Worm (Caenorhabditis elegans) whole organism, young adult: ENCODE data around the gene sec-22.
A peak's percentile ranks its signal among the peaks of the same experiment; 100 is the strongest.

Experiments
- C17E4.6 ChIP-seq: fragments of 200-800 bp; sonication (Bioruptor generic); IDR thresholded peaks from 2 replicates; pipeline ENCODE4 v1.3.6; 2022; ENCODE audit warnings: missing genetic modification reagents, missing genetic modification characterization, missing compliant biosample characterization
- F37B4.10 ChIP-seq: fragments of 200-800 bp; sonication (Bioruptor generic); IDR thresholded peaks from 2 replicates; pipeline ENCODE4 v1.3.6; 2022; ENCODE audit warnings: missing genetic modification characterization, missing compliant biosample characterization
- F39B2.1 ChIP-seq: fragments of 200-800 bp; sonication (Bioruptor generic); IDR thresholded peaks from 2 replicates; pipeline ENCODE4 v1.3.6; 2022; ENCODE audit warnings: missing genetic modification reagents, missing genetic modification characterization, missing compliant biosample characterization
- F57C9.4 ChIP-seq: sonication (generic microtip); optimal IDR thresholded peaks from 2 replicates; lab custom pipeline; 2017; ENCODE audit warnings: mild to moderate bottlenecking, missing genetic modification characterization, missing compliant biosample characterization
- K11D2.4 ChIP-seq: fragments of 200-800 bp; sonication (Bioruptor generic); IDR thresholded peaks from 2 replicates; pipeline ENCODE4 v1.3.6; 2022; ENCODE audit warnings: missing genetic modification reagents, missing genetic modification characterization, missing compliant biosample characterization
- K12H6.12 ChIP-seq: fragments of 200-800 bp; sonication (Bioruptor generic); optimal IDR thresholded peaks from 2 replicates; lab custom pipeline; 2018; ENCODE audit warnings: mild to moderate bottlenecking, missing genetic modification characterization, missing compliant biosample characterization
- T07F8.4 ChIP-seq: sonication (generic microtip); optimal IDR thresholded peaks from 2 replicates; lab custom pipeline; 2016; ENCODE audit warnings: mild to moderate bottlenecking, missing genetic modification characterization, moderate library complexity, missing compliant biosample characterization
- Y53F4B.3 ChIP-seq: fragments of 200-800 bp; sonication (Bioruptor generic); IDR thresholded peaks from 2 replicates; pipeline ENCODE4 v1.3.6; 2022; ENCODE audit warnings: missing genetic modification reagents, missing genetic modification characterization, missing compliant biosample characterization
- Y56A3A.18 ChIP-seq: fragments of 200-800 bp; sonication (Bioruptor generic); IDR thresholded peaks from 2 replicates; pipeline ENCODE4 v1.3.6; 2022; ENCODE audit warnings: missing genetic modification reagents, missing genetic modification characterization, missing compliant biosample characterization
- Y79H2A.3 ChIP-seq: fragments of 200-800 bp; sonication (Bioruptor generic); conservative IDR thresholded peaks from 2 replicates; pipeline ENCODE4 v1.3.6; 2022; ENCODE audit warnings: missing genetic modification reagents, missing genetic modification characterization, missing compliant biosample characterization
- akir-1 ChIP-seq: fragments of 200-800 bp; sonication (Bioruptor generic); optimal IDR thresholded peaks from 2 replicates; lab custom pipeline; 2018; ENCODE audit warnings: mild to moderate bottlenecking, missing genetic modification characterization, moderate library complexity, missing compliant biosample characterization
- ama-1 ChIP-seq, 3 experiments: fragments of 150-350 bp in 1 of 3; sonication (generic microtip) in 2 of 3; optimal IDR thresholded peaks; 2 replicates each; lab custom pipeline; 2014 to 2018; ENCODE audit warnings: missing biosample characterization in 2 of 3, missing genetic modification characterization in 2 of 3, missing genetic modification reagents in 2 of 3
- atf-7 ChIP-seq: sonication (generic microtip); optimal IDR thresholded peaks from 2 replicates; lab custom pipeline; 2017; ENCODE audit warnings: mild to moderate bottlenecking, missing genetic modification characterization, missing compliant biosample characterization
- attf-3 ChIP-seq: fragments of 200-800 bp; sonication (Bioruptor generic); conservative IDR thresholded peaks from 2 replicates; pipeline ENCODE4 v1.3.6; 2022; ENCODE audit warnings: missing genetic modification reagents, missing genetic modification characterization, missing compliant biosample characterization
- attf-6 ChIP-seq: fragments of 200-800 bp; sonication (Bioruptor generic); IDR thresholded peaks from 2 replicates; pipeline ENCODE4 v1.3.6; 2022; ENCODE audit warnings: missing genetic modification reagents, missing genetic modification characterization, missing compliant biosample characterization
- bed-2 ChIP-seq: fragments of 200-800 bp; sonication (Bioruptor generic); IDR thresholded peaks from 2 replicates; pipeline ENCODE4 v1.3.6; 2022; ENCODE audit warnings: missing genetic modification reagents, missing genetic modification characterization, missing compliant biosample characterization
- ceh-100 ChIP-seq: fragments of 200-800 bp; sonication (Bioruptor generic); IDR thresholded peaks from 2 replicates; pipeline ENCODE4 v1.3.6; 2022; ENCODE audit warnings: missing genetic modification reagents, missing genetic modification characterization, missing compliant biosample characterization
- ceh-79 ChIP-seq: sonication (generic microtip); optimal IDR thresholded peaks from 2 replicates; lab custom pipeline; 2017; ENCODE audit warnings: mild to moderate bottlenecking, missing genetic modification characterization, missing compliant biosample characterization
- ceh-91 ChIP-seq: fragments of 200-800 bp; sonication (Bioruptor generic); IDR thresholded peaks from 2 replicates; pipeline ENCODE4 v1.3.6; 2022; ENCODE audit warnings: missing genetic modification reagents, missing genetic modification characterization, missing compliant biosample characterization
- chd-7 ChIP-seq: sonication (generic microtip); optimal IDR thresholded peaks from 2 replicates; lab custom pipeline; 2016; ENCODE audit warnings: mild to moderate bottlenecking, missing genetic modification characterization, moderate library complexity, missing compliant biosample characterization
- dox-1 ChIP-seq: fragments of 200-800 bp; sonication (Bioruptor generic); IDR thresholded peaks from 2 replicates; pipeline ENCODE4 v1.3.6; 2022; ENCODE audit warnings: missing genetic modification reagents, missing genetic modification characterization, missing compliant biosample characterization
- dpff-1 ChIP-seq: sonication (generic microtip); optimal IDR thresholded peaks from 2 replicates; lab custom pipeline; 2017; ENCODE audit warnings: mild to moderate bottlenecking, missing genetic modification characterization, missing compliant biosample characterization
- egl-44 ChIP-seq: fragments of 200-800 bp; sonication (Bioruptor generic); IDR thresholded peaks from 2 replicates; pipeline ENCODE4 v1.3.6; 2022; ENCODE audit warnings: missing genetic modification reagents, missing genetic modification characterization, missing compliant biosample characterization
- egrh-3 ChIP-seq: fragments of 200-800 bp; sonication (Bioruptor generic); IDR thresholded peaks from 2 replicates; pipeline ENCODE4 v1.3.6; 2022; ENCODE audit warnings: missing genetic modification reagents, missing genetic modification characterization, missing compliant biosample characterization
- fkh-3 ChIP-seq: sonication (generic microtip); optimal IDR thresholded peaks from 2 replicates; lab custom pipeline; 2016; ENCODE audit warnings: mild to moderate bottlenecking, missing genetic modification characterization, missing compliant biosample characterization
- hrde-1 ChIP-seq: sonication (generic microtip); optimal IDR thresholded peaks from 2 replicates; lab custom pipeline; 2016; ENCODE audit warnings: missing genetic modification characterization, mild to moderate bottlenecking, missing compliant biosample characterization, moderate library complexity, missing genotype, missing genetic modification reagents, borderline replicate concordance
- lin-40 ChIP-seq: sonication (generic microtip); optimal IDR thresholded peaks from 2 replicates; lab custom pipeline; 2016; ENCODE audit warnings: missing genetic modification characterization, mild to moderate bottlenecking, missing compliant biosample characterization, missing genotype, missing genetic modification reagents
- madf-3 ChIP-seq: fragments of 200-800 bp; sonication (Bioruptor generic); IDR thresholded peaks from 2 replicates; pipeline ENCODE4 v1.3.6; 2022; ENCODE audit warnings: missing genetic modification reagents, missing genetic modification characterization, missing compliant biosample characterization
- mcd-1 ChIP-seq: fragments of 200-800 bp; sonication (Bioruptor generic); IDR thresholded peaks from 2 replicates; pipeline ENCODE4 v1.3.6; 2022; ENCODE audit warnings: missing genetic modification reagents, missing genetic modification characterization, missing compliant biosample characterization
- pbrm-1 ChIP-seq: fragments of 200-800 bp; sonication (Bioruptor generic); IDR thresholded peaks from 2 replicates; pipeline ENCODE4 v1.3.6; 2022; ENCODE audit warnings: missing genetic modification reagents, missing genetic modification characterization, missing compliant biosample characterization
- rpc-1 ChIP-seq, 2 experiments: fragments of 150-350 bp in 1 of 2; sonication (generic microtip) in 1 of 2; optimal IDR thresholded peaks; 2 replicates each; lab custom pipeline; 2014 to 2018; ENCODE audit warnings: missing biosample characterization in 1 of 2, missing genetic modification characterization in 1 of 2, missing genetic modification reagents in 1 of 2, missing genotype in 1 of 2
- snpc-1.1 ChIP-seq: sonication (generic microtip); optimal IDR thresholded peaks from 2 replicates; lab custom pipeline; 2017; ENCODE audit warnings: missing genetic modification characterization, mild to moderate bottlenecking, missing compliant biosample characterization, antibody characterized with exemption, moderate library complexity, missing genotype, missing genetic modification reagents; ENCODE audit not compliant: insufficient read depth
- snpc-4 ChIP-seq, 5 experiments: fragments of 150-350 bp in 1 of 5; sonication (generic microtip) in 4 of 5; optimal IDR thresholded peaks; 2 replicates each; lab custom pipeline; 2014 to 2018; ENCODE audit warnings: missing genetic modification characterization in 5 of 5, missing biosample characterization in 3 of 5, antibody characterized with exemption in 2 of 5, mild to moderate bottlenecking in 2 of 5, missing compliant biosample characterization in 2 of 5, missing genotype in 2 of 5, moderate library complexity in 2 of 5, missing genetic modification reagents in 1 of 5
- tbx-9 ChIP-seq: sonication (generic microtip); optimal IDR thresholded peaks from 2 replicates; lab custom pipeline; 2016; ENCODE audit warnings: borderline replicate concordance, missing genetic modification characterization, inconsistent platforms, missing compliant biosample characterization
- unc-62 ChIP-seq: fragments of 150-350 bp; optimal IDR thresholded peaks from 2 replicates; lab custom pipeline; 2014; ENCODE audit warnings: missing biosample characterization, missing genetic modification reagents, missing genetic modification characterization
- zfh-2 ChIP-seq: fragments of 200-800 bp; sonication (Bioruptor generic); conservative IDR thresholded peaks from 2 replicates; pipeline ENCODE4 v1.3.6; 2022; ENCODE audit warnings: missing genetic modification reagents, missing genetic modification characterization, missing compliant biosample characterization
- ztf-25 ChIP-seq: fragments of 200-800 bp; sonication (Bioruptor generic); IDR thresholded peaks from 2 replicates; pipeline ENCODE4 v1.3.6; 2022; ENCODE audit warnings: missing genetic modification reagents, missing genetic modification characterization, missing compliant biosample characterization
- ztf-26 ChIP-seq: sonication (generic microtip); optimal IDR thresholded peaks from 2 replicates; lab custom pipeline; 2017; ENCODE audit warnings: missing genetic modification characterization, missing compliant biosample characterization

The sec-22 gene

ce11 chrX:1053929-1054328, 18.6 kb downstream of the sec-22 start, which contains the start of gene ncs-3:
Gene ncs-3 (plus strand): TSS chrX:1054081.
- TF ChIP-seq F39B2.1 (GFP tag; lab: Robert Waterston, UW): no peak
- TF ChIP-seq ceh-79 (tag; lab: Kevin White, UChicago): no peak
- no peak for TF ChIP-seq rpc-1 (optimal IDR thresholded peaks at IDR 0.05; lab: Kevin White, UChicago)
- no peak for TF ChIP-seq rpc-1 (tag; optimal IDR thresholded peaks at IDR 0.05; lab: Kevin White, UChicago)
- TF ChIP-seq T07F8.4: no peak
- TF ChIP-seq F57C9.4: no peak
- TF ChIP-seq tbx-9 (tag; lab: Kevin White, UChicago): no peak

DNA sequence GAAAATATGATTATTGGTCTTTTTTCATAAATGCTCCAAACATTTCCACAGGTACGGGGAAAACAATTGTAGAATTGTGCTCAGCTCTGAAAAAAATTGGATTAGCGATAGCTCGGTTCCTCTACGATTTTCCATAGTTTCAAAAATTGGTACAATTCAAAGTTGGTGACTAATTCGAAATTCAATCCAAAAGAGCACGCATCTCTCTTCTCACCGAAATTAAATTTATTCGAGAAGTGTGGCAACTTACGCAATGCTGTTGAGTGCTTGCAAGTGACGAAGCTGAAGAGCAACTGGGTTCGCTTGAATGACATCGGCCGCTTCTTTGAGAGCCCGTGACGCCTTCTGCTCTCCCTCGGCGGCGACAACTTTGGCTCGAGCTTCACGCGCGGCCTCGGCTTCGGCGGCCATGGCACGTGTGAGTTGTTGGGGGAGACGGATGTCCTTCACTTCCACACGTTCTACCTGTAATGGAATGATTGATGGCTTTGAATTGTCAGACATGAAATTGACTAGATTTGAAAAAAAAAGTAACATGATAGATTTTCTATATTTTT, 22.6 kb downstream of the sec-22 start:
- TF ChIP-seq egrh-3: peak; percentile 60
- no peak for TF ChIP-seq atf-7 (tag; lab: Kevin White, UChicago)

DNA sequence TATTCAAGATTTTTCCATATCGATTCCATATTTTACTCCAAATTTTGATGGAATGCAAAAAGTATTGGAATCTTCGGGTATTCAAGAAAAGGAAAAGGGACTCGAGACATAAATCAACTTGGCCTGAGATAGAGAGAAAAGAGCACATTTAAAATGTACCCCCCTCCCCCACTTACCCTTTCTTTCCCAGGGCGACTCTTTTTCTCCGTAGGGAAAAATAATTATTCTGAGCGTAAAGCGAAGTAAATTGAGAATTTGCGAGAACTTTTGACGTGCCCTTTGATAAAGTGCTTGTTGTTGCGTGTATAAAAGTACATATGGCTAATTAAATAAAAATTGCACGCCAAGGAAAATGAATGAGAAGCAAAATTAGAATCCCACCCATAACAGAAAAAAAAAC, 25.4 kb downstream of the sec-22 start:
- no peak for TF ChIP-seq Y79H2A.3 (GFP tag; lab: Robert Waterston, UW)
- TF ChIP-seq madf-3: 0 out of 2 replicates have a peak, but pooled peaks have one; percentile 10
- TF ChIP-seq, all 124 proteins: peak for 1

DNA sequence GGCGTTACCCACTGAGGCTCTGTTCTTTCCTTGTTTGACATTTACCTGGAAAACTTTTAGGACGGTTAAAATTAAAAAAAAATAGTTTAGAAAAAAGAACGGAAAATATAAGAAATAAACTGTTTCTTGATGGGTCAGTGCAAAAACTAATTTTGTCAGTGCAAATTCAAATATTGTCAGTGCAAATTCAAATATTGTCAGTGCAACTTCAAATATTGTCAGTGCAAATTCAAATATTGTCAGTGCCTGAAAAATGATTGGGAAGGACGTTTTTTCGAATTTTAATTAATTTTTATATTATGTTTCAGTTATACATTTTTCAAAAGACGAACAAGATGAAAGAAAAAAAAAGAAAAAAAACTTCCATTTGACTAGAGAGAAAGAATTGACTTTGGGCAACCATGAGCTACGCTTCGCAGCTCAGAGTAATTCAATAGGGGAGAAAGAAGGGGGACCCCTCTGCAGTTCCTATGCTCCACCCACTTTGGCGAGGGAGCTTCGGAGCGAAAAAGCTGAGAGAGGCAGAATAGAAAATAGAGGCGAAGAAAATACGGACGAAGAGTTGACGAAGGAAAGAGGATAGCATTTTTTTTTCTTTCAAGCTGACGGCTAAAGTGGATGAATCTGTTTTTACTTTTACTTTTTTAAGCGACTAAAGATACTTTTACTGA, 27.2 kb downstream of the sec-22 start, which contains the start of gene unc-1:
Gene unc-1 (minus strand): TSS at position 51 of the 671 bp plus-strand sequence.
- TF ChIP-seq zfh-2 (GFP tag; lab: Robert Waterston, UW) (peak; percentile 46; the same call in 1 of the 2 replicates), lin-40 (tag; lab: Kevin White, UChicago) (no peak)

DNA sequence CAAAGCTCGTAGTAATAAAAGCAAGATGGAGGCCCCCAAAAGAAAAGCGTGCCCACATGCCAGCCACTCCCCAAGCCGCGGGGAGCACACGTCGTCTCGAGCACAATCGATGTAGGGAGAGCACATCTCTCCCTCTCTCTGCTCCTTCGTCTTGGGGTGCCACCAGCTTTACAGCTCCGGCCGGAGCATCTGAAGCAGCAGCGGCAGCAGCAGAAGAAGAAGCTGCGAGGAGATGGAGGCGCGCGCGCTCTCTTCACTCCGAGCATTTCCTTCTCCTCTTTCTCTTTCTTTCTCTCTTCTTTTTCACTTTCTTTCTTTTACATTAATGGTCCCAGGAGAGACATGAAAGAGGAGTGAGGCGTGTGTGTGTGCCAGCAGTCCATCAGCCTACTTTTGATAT, 28.7 kb downstream of the sec-22 start:
- TF ChIP-seq F57C9.4 (no peak), unc-62 (no peak), snpc-1.1 (no peak), ztf-25 (GFP tag; lab: Robert Waterston, UW) (no peak), akir-1 (GFP tag; lab: Kevin White, UChicago) (no peak), ceh-100 (GFP tag; lab: Robert Waterston, UW) (no peak), pbrm-1 (peak; percentile 29; the same call in 1 of the 2 replicates), ceh-91 (GFP tag; lab: Robert Waterston, UW) (no peak), mcd-1 (GFP tag; lab: Robert Waterston, UW) (peak; percentile 52), bed-2 (GFP tag; lab: Robert Waterston, UW) (no peak), fkh-3 (tag; lab: Kevin White, UChicago) (no peak), Y56A3A.18 (GFP tag; lab: Robert Waterston, UW) (no peak), C17E4.6 (GFP tag; lab: Robert Waterston, UW) (no peak), chd-7 (peak; percentile 63), egl-44 (GFP tag; lab: Robert Waterston, UW) (no peak), Y53F4B.3 (no peak), F37B4.10 (no peak), hrde-1 (tag; lab: Kevin White, UChicago) (no peak), snpc-4 (GFP tag; optimal IDR thresholded peaks at IDR 0.05; lab: Kevin White, UChicago) (no peak), snpc-4 (tag; optimal IDR thresholded peaks at IDR 0.05; lab: Kevin White, UChicago) (no peak), K11D2.4 (GFP tag; lab: Robert Waterston, UW) (peak; percentile 50; the same call in 1 of the 2 replicates), ama-1 (optimal IDR thresholded peaks at IDR 0.05; lab: Kevin White, UChicago) (no peak), ama-1 (GFP tag; optimal IDR thresholded peaks at IDR 0.05; lab: Kevin White, UChicago) (no peak), K12H6.12 (tag; lab: Kevin White, UChicago) (peak; percentile 72), tbx-9 (tag; lab: Kevin White, UChicago) (no peak), atf-7 (tag; lab: Kevin White, UChicago) (peak; percentile 3), attf-3 (no peak), ztf-26 (tag; lab: Kevin White, UChicago) (no peak), dox-1 (GFP tag; lab: Robert Waterston, UW) (no peak), attf-6 (GFP tag; lab: Robert Waterston, UW) (no peak), dpff-1 (tag; lab: Kevin White, UChicago) (no peak)
